Worm (Caenorhabditis elegans) whole organism, L4 larva: ENCODE data around the gene flcn-1.

Experiments used
- aha-1 ChIP-seq: fragments of 150-350 bp; peaks from one replicate; lab custom pipeline; 2014; ENCODE audit warnings: missing biosample characterization, missing genetic modification characterization
- cey-2 ChIP-seq: sonication (generic microtip); optimal IDR thresholded peaks from 3 replicates; lab custom pipeline; 2017; ENCODE audit warnings: missing genetic modification characterization, mild to moderate bottlenecking, missing compliant biosample characterization, antibody characterized with exemption, borderline replicate concordance; ENCODE audit not compliant: insufficient read depth
- dve-1 ChIP-seq: sonication (generic microtip); optimal IDR thresholded peaks from 2 replicates; lab custom pipeline; 2017; ENCODE audit warnings: antibody characterized with exemption, mild to moderate bottlenecking, missing genetic modification characterization, missing compliant biosample characterization; ENCODE audit not compliant: insufficient read depth
- lin-1 ChIP-seq: fragments of 200-800 bp; sonication (Bioruptor generic); IDR thresholded peaks from 2 replicates; pipeline ENCODE4 v1.3.6; 2022; ENCODE audit warnings: missing genetic modification reagents, missing genetic modification characterization, missing compliant biosample characterization
- lin-13 ChIP-seq: fragments of 150-350 bp; optimal IDR thresholded peaks from 2 replicates; lab custom pipeline; 2014; ENCODE audit warnings: missing biosample characterization, missing genetic modification reagents, missing genetic modification characterization
- lsy-2 ChIP-seq, 2 experiments: fragments of 150-350 bp in 1 of 2; sonication (generic microtip) in 1 of 2; optimal IDR thresholded peaks; 2 replicates each; lab custom pipeline; 2014 to 2017; ENCODE audit warnings: missing biosample characterization in 2 of 2, missing genetic modification characterization in 2 of 2
- mxl-2 ChIP-seq: fragments of 200-800 bp; sonication (Bioruptor generic); conservative IDR thresholded peaks from 2 replicates; pipeline ENCODE4 v1.3.6; 2022; ENCODE audit warnings: missing genetic modification reagents, missing genetic modification characterization, missing compliant biosample characterization
- nhr-11 ChIP-seq: fragments of 150-350 bp; optimal IDR thresholded peaks from 2 replicates; lab custom pipeline; 2014; ENCODE audit warnings: missing biosample characterization, missing genetic modification characterization
- nhr-237 ChIP-seq: sonication (generic microtip); optimal IDR thresholded peaks from 2 replicates; lab custom pipeline; 2017; ENCODE audit warnings: missing biosample characterization, missing genetic modification characterization
- nhr-6 ChIP-seq: fragments of 150-350 bp; optimal IDR thresholded peaks from 2 replicates; lab custom pipeline; 2014; ENCODE audit warnings: missing biosample characterization, missing genetic modification characterization
- skn-1 ChIP-seq: fragments of 150-350 bp; optimal IDR thresholded peaks from 2 replicates; lab custom pipeline; 2014; ENCODE audit warnings: missing biosample characterization, missing genetic modification characterization
- zag-1 ChIP-seq: fragments of 150-350 bp; optimal IDR thresholded peaks from 2 replicates; lab custom pipeline; 2014; ENCODE audit warnings: missing biosample characterization, missing genetic modification characterization

ce11 chrII:6936528-6936927 lies 8.0 kb downstream of the flcn-1 start:
- no peak for TF ChIP-seq cey-2 (tag; lab: Kevin White, UChicago)
- no peak for TF ChIP-seq nhr-6
- TF ChIP-seq lin-1, result no peak
- TF ChIP-seq zag-1, result no peak
- TF ChIP-seq nhr-11 (tag; lab: Kevin White, UChicago), result no peak
- TF ChIP-seq nhr-237 (tag; lab: Kevin White, UChicago), result no peak
- no peak for TF ChIP-seq mxl-2 (GFP tag; lab: Robert Waterston, UW)
- TF ChIP-seq dve-1 (tag; lab: Kevin White, UChicago), result no peak
- TF ChIP-seq aha-1, result peak; percentile 5
- TF ChIP-seq lin-13 (GFP tag; lab: Kevin White, UChicago), result no peak
- TF ChIP-seq lsy-2 (tag; optimal IDR thresholded peaks at IDR 0.05; lab: Kevin White, UChicago), result no peak
- TF ChIP-seq skn-1 (tag; lab: Kevin White, UChicago), result no peak
